Fruit fly (Drosophila melanogaster) whole organism, embryonic: ENCODE measurements around the gene CG17105.
A peak's percentile ranks its signal among the peaks of the same experiment; 100 is the strongest.

Experiments used
- Bgb ChIP-seq: fragments of 200-800 bp; sonication (Bioruptor generic); IDR thresholded peaks from 2 replicates; pipeline ENCODE4 v1.3.6; 2022; ENCODE audit warnings: missing biosample characterization, missing genetic modification characterization; ENCODE audit not compliant: partially characterized antibody
- Blimp-1 ChIP-seq: fragments of 200-800 bp; sonication (Bioruptor generic); optimal IDR thresholded peaks from 3 replicates; lab custom pipeline; 2018; ENCODE audit warnings: missing biosample characterization, missing genetic modification characterization, mild to moderate bottlenecking, moderate library complexity, missing genetic modification reagents
- CG10267 ChIP-seq: fragments of 200-800 bp; sonication (Bioruptor generic); optimal IDR thresholded peaks from 2 replicates; lab custom pipeline; 2018; ENCODE audit warnings: missing biosample characterization, mild to moderate bottlenecking, missing genetic modification characterization, moderate library complexity
- CG11456 ChIP-seq: fragments of 200-800 bp; sonication (Bioruptor generic); IDR thresholded peaks from 3 replicates; pipeline ENCODE4 v1.3.6; 2022; ENCODE audit warnings: missing biosample characterization, missing genetic modification characterization
- CG12155 ChIP-seq: fragments of 200-800 bp; sonication (Bioruptor generic); optimal IDR thresholded peaks from 3 replicates; lab custom pipeline; 2016; ENCODE audit warnings: missing biosample characterization, missing genetic modification characterization
- CG13123 ChIP-seq: fragments of 200-800 bp; sonication (Bioruptor generic); optimal IDR thresholded peaks from 2 replicates; lab custom pipeline; 2016; ENCODE audit warnings: missing biosample characterization, missing genetic modification characterization
- CG13894 ChIP-seq: fragments of 200-800 bp; sonication (Bioruptor generic); optimal IDR thresholded peaks from 3 replicates; lab custom pipeline; 2018; ENCODE audit warnings: missing biosample characterization, mild to moderate bottlenecking, missing genetic modification characterization, moderate library complexity
- CG14860 ChIP-seq: fragments of 200-800 bp; sonication (Bioruptor generic); IDR thresholded peaks from 3 replicates; pipeline ENCODE4 v1.3.6; 2022; ENCODE audit warnings: missing biosample characterization, missing genetic modification characterization; ENCODE audit not compliant: partially characterized antibody
- CG16863 ChIP-seq: fragments of 200-800 bp; sonication (Bioruptor generic); optimal IDR thresholded peaks from 3 replicates; lab custom pipeline; 2016; ENCODE audit warnings: missing biosample characterization, missing genetic modification characterization
- CG17829 ChIP-seq: fragments of 200-800 bp; optimal IDR thresholded peaks from 2 replicates; lab custom pipeline; 2019; ENCODE audit warnings: missing biosample characterization, mild to moderate bottlenecking, missing genetic modification characterization, moderate library complexity
- CG2129 ChIP-seq: fragments of 200-800 bp; sonication (Bioruptor generic); IDR thresholded peaks from 2 replicates; pipeline ENCODE4 v1.3.6; 2022; ENCODE audit warnings: missing biosample characterization, missing genetic modification characterization; ENCODE audit not compliant: partially characterized antibody
- CG2712 ChIP-seq: fragments of 200-800 bp; optimal IDR thresholded peaks from 3 replicates; lab custom pipeline; 2019; ENCODE audit warnings: missing biosample characterization, mild to moderate bottlenecking, missing genetic modification characterization, moderate library complexity
- CG2875 ChIP-seq: fragments of 200-800 bp; sonication (Bioruptor generic); optimal IDR thresholded peaks from 2 replicates; lab custom pipeline; 2017; ENCODE audit warnings: missing biosample characterization, mild to moderate bottlenecking, missing genetic modification characterization, missing genetic modification reagents
- CG31224 ChIP-seq: fragments of 200-800 bp; sonication (Bioruptor generic); IDR thresholded peaks from 2 replicates; pipeline ENCODE4 v1.3.6; 2022; ENCODE audit warnings: missing biosample characterization, missing genetic modification characterization
- CG3847 ChIP-seq: fragments of 200-800 bp; sonication (Bioruptor generic); IDR thresholded peaks from 2 replicates; pipeline ENCODE4 v1.3.6; 2022; ENCODE audit warnings: missing biosample characterization, missing genetic modification characterization
- CG4328 ChIP-seq: fragments of 200-800 bp; sonication (Bioruptor generic); optimal IDR thresholded peaks from 3 replicates; lab custom pipeline; 2017; ENCODE audit warnings: missing biosample characterization, missing genetic modification reagents, missing genetic modification characterization
- CG43689 ChIP-seq: fragments of 200-800 bp; sonication (Bioruptor generic); IDR thresholded peaks from 2 replicates; pipeline ENCODE4 v1.3.6; 2022; ENCODE audit warnings: missing biosample characterization, missing genetic modification characterization
- CG6654 ChIP-seq: fragments of 200-800 bp; sonication (Bioruptor generic); optimal IDR thresholded peaks from 2 replicates; lab custom pipeline; 2017; ENCODE audit warnings: missing biosample characterization, mild to moderate bottlenecking, missing genetic modification characterization
- CG7556 ChIP-seq: fragments of 200-800 bp; sonication (Bioruptor generic); optimal IDR thresholded peaks from 2 replicates; lab custom pipeline; 2017; ENCODE audit warnings: missing biosample characterization, mild to moderate bottlenecking, missing genetic modification characterization
- CkIIα-i1 ChIP-seq: fragments of 200-800 bp; sonication (Bioruptor generic); IDR thresholded peaks from 2 replicates; pipeline ENCODE4 v1.3.6; 2022; ENCODE audit warnings: missing biosample characterization, missing genetic modification characterization
- D ChIP-seq, 2 experiments: fragments of 200-800 bp in 1 of 2; fragments of >200 bp in 1 of 2; sonication (Bioruptor generic) in 1 of 2; optimal IDR thresholded peaks; 2 replicates in 1 of 2; 3 replicates in 1 of 2; lab custom pipeline; 2017; ENCODE audit warnings: mild to moderate bottlenecking in 1 of 2, missing biosample characterization in 1 of 2, missing genetic modification characterization in 1 of 2, missing genetic modification reagents in 1 of 2
- Dad ChIP-seq: fragments of 200-800 bp; sonication (Bioruptor generic); optimal IDR thresholded peaks from 3 replicates; lab custom pipeline; 2016; ENCODE audit warnings: missing biosample characterization, missing genetic modification characterization
- Dbx ChIP-seq: fragments of 200-800 bp; sonication (Bioruptor generic); IDR thresholded peaks from 3 replicates; pipeline ENCODE4 v1.3.6; 2022; ENCODE audit warnings: missing biosample characterization, missing genetic modification characterization
- Dfd ChIP-seq, 2 experiments: fragments of >200 bp; optimal IDR thresholded peaks; 2 replicates each; lab custom pipeline; 2017; ENCODE audit warnings: missing biosample characterization in 2 of 2, missing genetic modification characterization in 2 of 2
- E2f2 ChIP-seq: fragments of 200-800 bp; sonication (Bioruptor generic); IDR thresholded peaks from 2 replicates; pipeline ENCODE4 v1.3.6; 2022; ENCODE audit warnings: missing biosample characterization, missing genetic modification characterization
- GATAe ChIP-seq: fragments of 200-800 bp; sonication (Bioruptor generic); conservative IDR thresholded peaks from 2 replicates; pipeline ENCODE4 v1.3.6; 2022; ENCODE audit warnings: missing biosample characterization, missing genetic modification characterization
- HLH4C ChIP-seq: fragments of 200-800 bp; sonication (Bioruptor generic); IDR thresholded peaks from 3 replicates; pipeline ENCODE4 v1.3.6; 2022; ENCODE audit warnings: missing biosample characterization, missing genetic modification characterization; ENCODE audit not compliant: partially characterized antibody
- Hey ChIP-seq: fragments of 200-800 bp; sonication (Bioruptor generic); optimal IDR thresholded peaks from 3 replicates; lab custom pipeline; 2018; ENCODE audit warnings: missing biosample characterization, mild to moderate bottlenecking, missing genetic modification characterization
- Kr ChIP-seq: fragments of 200-800 bp; sonication (Bioruptor generic); optimal IDR thresholded peaks from 2 replicates; lab custom pipeline; 2017; ENCODE audit warnings: missing biosample characterization, mild to moderate bottlenecking, missing genetic modification characterization
- Mad ChIP-seq: fragments of 200-800 bp; sonication (Bioruptor generic); optimal IDR thresholded peaks from 2 replicates; lab custom pipeline; 2016; ENCODE audit warnings: missing biosample characterization, missing genetic modification characterization
- NK7.1 ChIP-seq: fragments of 200-800 bp; sonication (Bioruptor generic); optimal IDR thresholded peaks from 3 replicates; lab custom pipeline; 2016; ENCODE audit warnings: missing biosample characterization, missing genetic modification characterization
- Rx ChIP-seq: fragments of 200-800 bp; sonication (Bioruptor generic); IDR thresholded peaks from 2 replicates; pipeline ENCODE4 v1.3.6; 2022; ENCODE audit warnings: missing biosample characterization, missing genetic modification characterization
- chn ChIP-seq: fragments of 200-800 bp; sonication (Bioruptor generic); optimal IDR thresholded peaks from 2 replicates; lab custom pipeline; 2016; ENCODE audit warnings: missing biosample characterization, missing genetic modification characterization
- danr ChIP-seq: fragments of 200-800 bp; sonication (Bioruptor generic); IDR thresholded peaks from 2 replicates; pipeline ENCODE4 v1.3.6; 2022; ENCODE audit warnings: missing biosample characterization, missing genetic modification characterization
- disco-r ChIP-seq: fragments of 200-800 bp; sonication (Bioruptor generic); optimal IDR thresholded peaks from 2 replicates; lab custom pipeline; 2016; ENCODE audit warnings: missing biosample characterization, missing genetic modification characterization
- gsb-n ChIP-seq: fragments of 200-800 bp; sonication (Bioruptor generic); optimal IDR thresholded peaks from 3 replicates; lab custom pipeline; 2018; ENCODE audit warnings: missing biosample characterization, mild to moderate bottlenecking, missing genetic modification characterization
- hbn ChIP-seq: fragments of 200-800 bp; sonication (Bioruptor generic); IDR thresholded peaks from 2 replicates; pipeline ENCODE4 v1.3.6; 2022; ENCODE audit warnings: missing biosample characterization, missing genetic modification characterization; ENCODE audit not compliant: partially characterized antibody
- jumu ChIP-seq: fragments of 200-800 bp; sonication (Bioruptor generic); optimal IDR thresholded peaks from 3 replicates; lab custom pipeline; 2016; ENCODE audit warnings: missing biosample characterization, missing genetic modification characterization
- knrl ChIP-seq: fragments of 200-800 bp; sonication (Bioruptor generic); IDR thresholded peaks from 3 replicates; pipeline ENCODE4 v1.3.6; 2022; ENCODE audit warnings: missing biosample characterization, missing genetic modification characterization; ENCODE audit not compliant: partially characterized antibody
- pum ChIP-seq: fragments of 200-800 bp; sonication (Bioruptor generic); optimal IDR thresholded peaks from 2 replicates; lab custom pipeline; 2016; ENCODE audit warnings: missing biosample characterization, missing genetic modification characterization
- sc ChIP-seq, 3 experiments: fragments of >200 bp in 2 of 3; fragments of 200-800 bp in 1 of 3; sonication (Bioruptor generic) in 1 of 3; optimal IDR thresholded peaks; 2 replicates in 2 of 3; 3 replicates in 1 of 3; lab custom pipeline; 2017; ENCODE audit warnings: mild to moderate bottlenecking in 1 of 3, missing biosample characterization in 1 of 3, missing genetic modification characterization in 1 of 3, missing genetic modification reagents in 1 of 3
- slp2 ChIP-seq: fragments of 200-800 bp; sonication (Bioruptor generic); optimal IDR thresholded peaks from 2 replicates; lab custom pipeline; 2016; ENCODE audit warnings: missing biosample characterization, missing genetic modification characterization
- so ChIP-seq: fragments of 200-800 bp; sonication (Bioruptor generic); IDR thresholded peaks from 3 replicates; pipeline ENCODE4 v1.3.6; 2022; ENCODE audit warnings: missing biosample characterization, missing genetic modification characterization
- sr ChIP-seq: fragments of 200-800 bp; sonication (Bioruptor generic); IDR thresholded peaks from 3 replicates; pipeline ENCODE4 v1.3.6; 2022; ENCODE audit warnings: missing biosample characterization, missing genetic modification characterization
- tap ChIP-seq: fragments of 200-800 bp; optimal IDR thresholded peaks from 3 replicates; lab custom pipeline; 2019; ENCODE audit warnings: missing biosample characterization, mild to moderate bottlenecking, missing genetic modification characterization, moderate library complexity
- unpg ChIP-seq: fragments of 200-800 bp; sonication (Bioruptor generic); optimal IDR thresholded peaks from 3 replicates; lab custom pipeline; 2018; ENCODE audit warnings: missing biosample characterization, mild to moderate bottlenecking, missing genetic modification characterization, moderate library complexity

The CG17105 gene

DNA sequence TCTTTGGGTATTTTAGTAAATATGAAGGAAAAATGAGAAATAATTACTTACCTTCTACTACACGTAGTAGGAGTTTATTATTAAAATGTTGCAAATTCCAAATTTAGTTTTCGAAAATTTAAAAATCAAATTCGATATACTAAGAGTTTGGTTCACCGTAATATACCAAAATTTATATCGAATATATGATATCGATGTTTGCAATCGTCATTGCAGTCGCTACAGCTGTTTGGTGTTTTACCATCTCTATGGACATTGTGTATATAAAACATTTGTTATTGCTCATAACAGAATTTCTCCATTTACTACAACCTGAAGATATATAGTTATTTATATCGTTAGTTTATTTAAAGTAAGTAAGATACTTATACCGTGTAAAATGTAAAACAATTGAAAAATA is 47.9 kb downstream of the CG17105 start, which contains the start of gene CG6443 (continued):
- TF ChIP-seq Kr (GFP tag; lab: Kevin White, UChicago) = no peak
- no peak for TF ChIP-seq tap (tag; lab: Kevin White, UChicago)
- no peak for TF ChIP-seq CG16863 (GFP tag; lab: Kevin White, UChicago)
- TF ChIP-seq E2f2 (GFP tag; lab: Robert Waterston, UW) = peak; percentile 89
- TF ChIP-seq hbn (GFP tag; lab: Robert Waterston, UW) = peak; percentile 80
- TF ChIP-seq Dfd (GFP tag; optimal IDR thresholded peaks at IDR 0.05; lab: Kevin White, UChicago) = no peak
- no peak for TF ChIP-seq CG43689
- no peak for TF ChIP-seq CG13894
- TF ChIP-seq CG17829 (tag; lab: Kevin White, UChicago) = no peak
- TF ChIP-seq NK7.1 (GFP tag; lab: Kevin White, UChicago) = no peak
- TF ChIP-seq CG6654 = no peak
- TF ChIP-seq Hey (tag; lab: Kevin White, UChicago) = no peak
- TF ChIP-seq sc (optimal IDR thresholded peaks at IDR 0.05; lab: Kevin White, UChicago) = no peak
- no peak for TF ChIP-seq sc (GFP tag; optimal IDR thresholded peaks at IDR 0.05; lab: Kevin White, UChicago)
- peak; percentile 40 for TF ChIP-seq CG2712 (tag; lab: Kevin White, UChicago)
- TF ChIP-seq CG2875 (GFP tag; lab: Kevin White, UChicago) = no peak
- TF ChIP-seq Blimp-1 = no peak
- no peak for TF ChIP-seq gsb-n (tag; lab: Kevin White, UChicago)
- TF ChIP-seq CG3847 (GFP tag; lab: Robert Waterston, UW) = no peak
- no peak for TF ChIP-seq CG11456
- TF ChIP-seq danr = no peak
- TF ChIP-seq unpg = no peak
- no peak for TF ChIP-seq Mad
- no peak for TF ChIP-seq slp2 (GFP tag; lab: Kevin White, UChicago)
- no peak for TF ChIP-seq so
- TF ChIP-seq Dad (GFP tag; lab: Kevin White, UChicago) = no peak
- no peak for TF ChIP-seq CG12155 (GFP tag; lab: Kevin White, UChicago)
- no peak for TF ChIP-seq GATAe (GFP tag; lab: Robert Waterston, UW)
- no peak for TF ChIP-seq pum (GFP tag; lab: Kevin White, UChicago)
- TF ChIP-seq CG4328 = no peak
- TF ChIP-seq Dbx = no peak
- no peak for TF ChIP-seq Rx (GFP tag; lab: Robert Waterston, UW)
- peak; percentile 20 for TF ChIP-seq CG10267
- TF ChIP-seq Bgb (GFP tag; lab: Robert Waterston, UW) = peak; percentile 75
- no peak for TF ChIP-seq CG7556
- TF ChIP-seq D (optimal IDR thresholded peaks at IDR 0.05; lab: Kevin White, UChicago) = no peak
- no peak for TF ChIP-seq D (GFP tag; optimal IDR thresholded peaks at IDR 0.05; lab: Kevin White, UChicago)
- no peak for TF ChIP-seq sr (GFP tag; lab: Robert Waterston, UW)
- TF ChIP-seq CG14860 (GFP tag; lab: Robert Waterston, UW) = peak; percentile 67
- TF ChIP-seq knrl = peak; percentile 63
- peak; percentile 65 for TF ChIP-seq HLH4C (GFP tag; lab: Robert Waterston, UW)
- TF ChIP-seq CG31224 = no peak
- TF ChIP-seq CG2129 (GFP tag; lab: Robert Waterston, UW) = peak; percentile 39; the same call in 1 of the 2 replicates
- TF ChIP-seq disco-r (GFP tag; lab: Kevin White, UChicago) = no peak
- TF ChIP-seq jumu (GFP tag; lab: Kevin White, UChicago) = no peak
- no peak for TF ChIP-seq chn (GFP tag; lab: Kevin White, UChicago)
- no peak for TF ChIP-seq CG13123 (GFP tag; lab: Kevin White, UChicago)
- no peak for TF ChIP-seq CkIIα-i1 (GFP tag; lab: Robert Waterston, UW)
